Fruit fly (Drosophila melanogaster): ENCODE data around the gene CG5149.

CG5149 gene

DNA sequence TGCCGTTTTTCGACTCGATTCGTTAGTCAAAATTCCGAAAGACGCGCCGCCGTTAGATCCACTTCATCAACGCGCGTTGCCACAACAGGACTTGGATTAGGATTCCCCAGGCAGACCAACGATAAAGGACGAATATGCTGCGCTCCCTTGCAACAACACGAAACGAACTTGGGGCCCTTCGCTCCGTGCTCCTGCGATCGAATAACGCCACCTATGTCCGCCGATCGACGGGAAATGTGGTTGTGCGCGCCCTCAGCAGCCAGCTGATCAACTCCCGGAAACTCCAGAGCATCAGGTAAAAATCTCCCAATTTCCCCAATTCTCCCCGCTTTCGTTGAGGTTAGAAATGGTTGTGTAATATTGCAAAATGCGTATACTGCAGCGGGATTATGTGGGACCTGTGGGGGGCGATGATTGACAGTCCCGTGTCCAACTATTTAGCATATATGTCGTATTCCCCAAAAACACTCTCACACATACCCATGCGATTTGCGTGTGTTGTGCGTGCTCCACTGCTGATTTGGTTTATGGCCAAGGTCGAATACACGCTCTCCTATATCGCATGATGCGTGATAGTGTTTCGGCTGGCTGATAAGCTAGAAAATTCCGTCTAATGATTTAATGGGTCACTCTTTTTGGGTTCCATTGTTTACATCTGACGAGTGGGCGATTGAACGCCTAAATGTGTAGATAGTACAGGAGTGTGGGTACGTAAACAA is 39.2 kb upstream of the CG5149 start (continued):
- TF ChIP-seq ERR (GFP tag; optimal IDR thresholded peaks at IDR 0.05) (peak; percentile 63), disco-r (GFP tag; optimal IDR thresholded peaks at IDR 0.05) (no peak), CG15696 (tag; optimal IDR thresholded peaks at IDR 0.05) (no peak), CG13287 (GFP tag; IDR thresholded peaks at IDR 0.05; ENCODE audit: partially characterized antibody) (no peak), psq (GFP tag; optimal IDR thresholded peaks at IDR 0.05) (no peak), CG15479 (GFP tag; optimal IDR thresholded peaks at IDR 0.05) (no peak), Atf6 (GFP tag; IDR thresholded peaks at IDR 0.05) (no peak), CG2199 (GFP tag; IDR thresholded peaks at IDR 0.05) (no peak), YL-1 (GFP tag; optimal IDR thresholded peaks at IDR 0.05) (peak; percentile 29), CG33557 (GFP tag; optimal IDR thresholded peaks at IDR 0.05) (no peak), sr (GFP tag; IDR thresholded peaks at IDR 0.05) (no peak), CG2120 (GFP tag; optimal IDR thresholded peaks at IDR 0.05) (no peak), Deaf1 (tag; optimal IDR thresholded peaks at IDR 0.05) (no peak), CG3995 (GFP tag; optimal IDR thresholded peaks at IDR 0.05) (no peak), stc (GFP tag; IDR thresholded peaks at IDR 0.05) (no peak), CG1832 (GFP tag; optimal IDR thresholded peaks at IDR 0.05) (no peak), CG6813 (GFP tag; optimal IDR thresholded peaks at IDR 0.05) (peak; percentile 59), CG17385 (GFP tag; optimal IDR thresholded peaks at IDR 0.05) (no peak), CG15514 (GFP tag; optimal IDR thresholded peaks at IDR 0.05) (no peak), nmo (GFP tag; optimal IDR thresholded peaks at IDR 0.05) (no peak), MESR4 (GFP tag; optimal IDR thresholded peaks at IDR 0.05) (peak; percentile 65), Eip74EF (GFP tag; optimal IDR thresholded peaks at IDR 0.05) (peak in 1 of 2 experiments; percentile 9), ftz-f1 (GFP tag; optimal IDR thresholded peaks at IDR 0.05) (peak; percentile 87), exex (tag; optimal IDR thresholded peaks at IDR 0.05) (peak; percentile 90), CG14050 (GFP tag; IDR thresholded peaks at IDR 0.05) (no peak), CG17328 (GFP tag; IDR thresholded peaks at IDR 0.05) (0 out of 2 replicates have a peak, but pooled peaks have one; percentile 4), CG5953 (GFP tag; IDR thresholded peaks at IDR 0.05) (no peak), CG10654 (GFP tag; optimal IDR thresholded peaks at IDR 0.05) (no peak), CG18476 (GFP tag; optimal IDR thresholded peaks at IDR 0.05) (no peak), CG34376 (GFP tag; optimal IDR thresholded peaks at IDR 0.05) (peak; percentile 85), CG12769 (tag; optimal IDR thresholded peaks at IDR 0.05) (peak; percentile 81), CG12299 (tag; optimal IDR thresholded peaks at IDR 0.05) (no peak), GATAe (GFP tag; conservative IDR thresholded peaks at IDR 0.05) (no peak), CG14965 (GFP tag; optimal IDR thresholded peaks at IDR 0.05; ENCODE audit: borderline replicate concordance) (no peak), lab (GFP tag; optimal IDR thresholded peaks at IDR 0.05) (peak; percentile 43), Med (GFP tag) (peak; percentile 72), CG9876 (GFP tag; optimal IDR thresholded peaks at IDR 0.05) (no peak), esg (GFP tag; conservative IDR thresholded peaks at IDR 0.05) (no peak), CG15011 (GFP tag; optimal IDR thresholded peaks at IDR 0.05) (no peak), tll (GFP tag; optimal IDR thresholded peaks at IDR 0.05) (no peak), Hand (GFP tag; optimal IDR thresholded peaks at IDR 0.05) (peak; percentile 14), repo (GFP tag; optimal IDR thresholded peaks at IDR 0.05) (no peak), grn (GFP tag; optimal IDR thresholded peaks at IDR 0.05) (peak; percentile 45), CG12071 (GFP tag; optimal IDR thresholded peaks at IDR 0.05) (peak; percentile 17), emc (GFP tag; optimal IDR thresholded peaks at IDR 0.05) (no peak), Pdp1 (GFP tag; optimal IDR thresholded peaks at IDR 0.05) (peak in 1 of 2 experiments; percentile 99), odd (GFP tag; optimal IDR thresholded peaks at IDR 0.05) (no peak), cato (GFP tag; optimal IDR thresholded peaks at IDR 0.05; ENCODE audit: borderline replicate concordance) (no peak)

All from whole organism, embryonic.